Worm (Caenorhabditis elegans) whole organism, L4 larva: ENCODE results near the gene unc-93.

Experiments used
- F10B5.3 ChIP-seq: sonication (generic microtip); optimal IDR thresholded peaks from 2 replicates; lab custom pipeline; 2016; ENCODE audit warnings: mild to moderate bottlenecking, missing genetic modification characterization, missing compliant biosample characterization
- F26F4.8 ChIP-seq: fragments of 200-800 bp; sonication (Bioruptor generic); conservative IDR thresholded peaks from 2 replicates; pipeline ENCODE4 v1.3.6; 2022; ENCODE audit warnings: missing genetic modification characterization, missing compliant biosample characterization
- F37D6.2 ChIP-seq: sonication (generic microtip); optimal IDR thresholded peaks from 2 replicates; lab custom pipeline; 2016; ENCODE audit warnings: mild to moderate bottlenecking, missing genetic modification characterization, missing compliant biosample characterization
- R02D3.7 ChIP-seq: fragments of 150-350 bp; sonication (generic microtip); optimal IDR thresholded peaks from 3 replicates; lab custom pipeline; 2014; ENCODE audit warnings: missing biosample characterization, missing genetic modification characterization
- T26A8.4 ChIP-seq: fragments of 200-800 bp; sonication (Bioruptor generic); IDR thresholded peaks from 2 replicates; pipeline ENCODE4 v1.3.6; 2022; ENCODE audit warnings: missing genetic modification characterization, missing compliant biosample characterization
- Y5F2A.4 ChIP-seq: fragments of 200-800 bp; sonication (Bioruptor generic); optimal IDR thresholded peaks from 2 replicates; lab custom pipeline; 2018; ENCODE audit warnings: mild to moderate bottlenecking, missing genetic modification characterization, missing compliant biosample characterization
- Y75B8A.6 ChIP-seq: fragments of 200-800 bp; sonication (Bioruptor generic); IDR thresholded peaks from 2 replicates; pipeline ENCODE4 v1.3.6; 2022; ENCODE audit warnings: missing genetic modification reagents, missing genetic modification characterization, missing compliant biosample characterization
- ZK546.5 ChIP-seq, 2 experiments: sonication (generic microtip); optimal IDR thresholded peaks; 2 replicates each; lab custom pipeline; 2017; ENCODE audit warnings: missing biosample characterization in 2 of 2, missing genetic modification characterization in 2 of 2
- arid-1 ChIP-seq: fragments of 200-800 bp; sonication (Bioruptor generic); conservative IDR thresholded peaks from 2 replicates; pipeline ENCODE4 v1.3.6; 2022; ENCODE audit warnings: missing genetic modification reagents, missing genetic modification characterization, missing compliant biosample characterization
- ceh-20 ChIP-seq: fragments of 200-800 bp; sonication (Bioruptor generic); IDR thresholded peaks from 2 replicates; pipeline ENCODE4 v1.3.6; 2022; ENCODE audit warnings: missing genetic modification reagents, missing genetic modification characterization, missing compliant biosample characterization
- ceh-82 ChIP-seq: sonication (generic microtip); optimal IDR thresholded peaks from 2 replicates; lab custom pipeline; 2017; ENCODE audit warnings: missing biosample characterization, missing genetic modification characterization
- ctbp-1 ChIP-seq: fragments of 200-800 bp; sonication (Bioruptor generic); IDR thresholded peaks from 2 replicates; pipeline ENCODE4 v1.3.6; 2022; ENCODE audit warnings: missing genetic modification reagents, missing genetic modification characterization, missing compliant biosample characterization
- daf-12 ChIP-seq: fragments of 150-350 bp; optimal IDR thresholded peaks from 2 replicates; lab custom pipeline; 2014; ENCODE audit warnings: missing biosample characterization, missing genetic modification reagents, missing genetic modification characterization
- daf-16 ChIP-seq, 3 experiments: sonication (generic microtip); optimal IDR thresholded peaks; 2 replicates each; lab custom pipeline; 2016 to 2017; ENCODE audit warnings: missing genetic modification characterization in 3 of 3, missing genetic modification reagents in 3 of 3, mild to moderate bottlenecking in 2 of 3, missing compliant biosample characterization in 2 of 3, missing biosample characterization in 1 of 3, moderate library complexity in 1 of 3
- daf-19 ChIP-seq: fragments of 200-800 bp; sonication (Bioruptor generic); conservative IDR thresholded peaks from 2 replicates; pipeline ENCODE4 v1.3.6; 2022; ENCODE audit warnings: missing genetic modification characterization, missing compliant biosample characterization
- daf-8 ChIP-seq: fragments of 200-800 bp; sonication (Bioruptor generic); IDR thresholded peaks from 2 replicates; pipeline ENCODE4 v1.3.6; 2022; ENCODE audit warnings: missing genetic modification characterization, missing compliant biosample characterization
- dmd-6 ChIP-seq: fragments of 200-800 bp; sonication (Bioruptor generic); IDR thresholded peaks from 2 replicates; pipeline ENCODE4 v1.3.6; 2022; ENCODE audit warnings: missing genetic modification reagents, missing genetic modification characterization, missing compliant biosample characterization
- duxl-1 ChIP-seq: sonication (generic microtip); optimal IDR thresholded peaks from 2 replicates; lab custom pipeline; 2016; ENCODE audit warnings: mild to moderate bottlenecking, missing genetic modification characterization, moderate library complexity, missing compliant biosample characterization; ENCODE audit not compliant: poor library complexity
- dve-1 ChIP-seq: sonication (generic microtip); optimal IDR thresholded peaks from 2 replicates; lab custom pipeline; 2017; ENCODE audit warnings: antibody characterized with exemption, mild to moderate bottlenecking, missing genetic modification characterization, missing compliant biosample characterization; ENCODE audit not compliant: insufficient read depth
- hif-1 ChIP-seq, 2 experiments: sonication (generic microtip); optimal IDR thresholded peaks; 2 replicates each; lab custom pipeline; 2016 to 2017; ENCODE audit warnings: missing compliant biosample characterization in 2 of 2, missing genetic modification characterization in 2 of 2, missing genetic modification reagents in 2 of 2, missing genotype in 2 of 2, mild to moderate bottlenecking in 1 of 2
- hlh-11 ChIP-seq: fragments of 200-800 bp; sonication (Bioruptor generic); optimal IDR thresholded peaks from 2 replicates; lab custom pipeline; 2018; ENCODE audit warnings: mild to moderate bottlenecking, missing genetic modification characterization, missing compliant biosample characterization
- jun-1 ChIP-seq: fragments of 150-350 bp; optimal IDR thresholded peaks from 2 replicates; lab custom pipeline; 2014; ENCODE audit warnings: missing biosample characterization, missing genetic modification reagents, missing genetic modification characterization
- lin-1 ChIP-seq: fragments of 200-800 bp; sonication (Bioruptor generic); IDR thresholded peaks from 2 replicates; pipeline ENCODE4 v1.3.6; 2022; ENCODE audit warnings: missing genetic modification reagents, missing genetic modification characterization, missing compliant biosample characterization
- lin-15B ChIP-seq: fragments of 150-350 bp; sonication (generic microtip); optimal IDR thresholded peaks from 3 replicates; lab custom pipeline; 2014; ENCODE audit warnings: missing biosample characterization, missing genetic modification characterization
- lin-38 ChIP-seq: fragments of 200-800 bp; sonication (Bioruptor generic); IDR thresholded peaks from 2 replicates; pipeline ENCODE4 v1.3.6; 2022; ENCODE audit warnings: missing genetic modification reagents, missing genetic modification characterization, missing compliant biosample characterization
- madf-5 ChIP-seq, 2 experiments: fragments of 200-800 bp; sonication (Bioruptor generic); IDR thresholded peaks; 2 replicates each; pipeline ENCODE4 v1.3.6; 2022; ENCODE audit warnings: missing compliant biosample characterization in 2 of 2, missing genetic modification characterization in 2 of 2
- madf-9 ChIP-seq: fragments of 200-800 bp; sonication (Bioruptor generic); conservative IDR thresholded peaks from 2 replicates; pipeline ENCODE4 v1.3.6; 2022; ENCODE audit warnings: missing genetic modification reagents, missing genetic modification characterization, missing compliant biosample characterization
- mep-1 ChIP-seq: fragments of 150-350 bp; sonication (generic microtip); optimal IDR thresholded peaks from 3 replicates; lab custom pipeline; 2014; ENCODE audit warnings: missing biosample characterization, missing genetic modification characterization
- mxl-2 ChIP-seq: fragments of 200-800 bp; sonication (Bioruptor generic); conservative IDR thresholded peaks from 2 replicates; pipeline ENCODE4 v1.3.6; 2022; ENCODE audit warnings: missing genetic modification reagents, missing genetic modification characterization, missing compliant biosample characterization
- nhr-237 ChIP-seq: sonication (generic microtip); optimal IDR thresholded peaks from 2 replicates; lab custom pipeline; 2017; ENCODE audit warnings: missing biosample characterization, missing genetic modification characterization
- nhr-25 ChIP-seq: sonication (generic microtip); optimal IDR thresholded peaks from 2 replicates; lab custom pipeline; 2017; ENCODE audit warnings: missing genetic modification characterization, mild to moderate bottlenecking, missing compliant biosample characterization, antibody characterized with exemption, moderate library complexity, borderline replicate concordance; ENCODE audit not compliant: insufficient read depth
- nhr-28 ChIP-seq: fragments of 150-350 bp; optimal IDR thresholded peaks from 2 replicates; lab custom pipeline; 2014; ENCODE audit warnings: missing biosample characterization, missing genetic modification characterization
- nhr-48 ChIP-seq: sonication (generic microtip); optimal IDR thresholded peaks from 2 replicates; lab custom pipeline; 2016; ENCODE audit warnings: mild to moderate bottlenecking, missing genetic modification characterization, missing compliant biosample characterization
- nhr-6 ChIP-seq: fragments of 150-350 bp; optimal IDR thresholded peaks from 2 replicates; lab custom pipeline; 2014; ENCODE audit warnings: missing biosample characterization, missing genetic modification characterization
- pqm-1 ChIP-seq: sonication (generic microtip); optimal IDR thresholded peaks from 2 replicates; lab custom pipeline; 2017; ENCODE audit warnings: missing biosample characterization, missing genetic modification characterization
- rbr-2 ChIP-seq: sonication (generic microtip); optimal IDR thresholded peaks from 2 replicates; lab custom pipeline; 2016; ENCODE audit warnings: missing genotype, missing genetic modification characterization, missing compliant biosample characterization
- saeg-2 ChIP-seq: fragments of 200-800 bp; sonication (Bioruptor generic); IDR thresholded peaks from 2 replicates; pipeline ENCODE4 v1.3.6; 2022; ENCODE audit warnings: missing genetic modification reagents, missing genetic modification characterization, missing compliant biosample characterization
- set-16 ChIP-seq: fragments of 200-800 bp; sonication (Bioruptor generic); IDR thresholded peaks from 2 replicates; pipeline ENCODE4 v1.3.6; 2022; ENCODE audit warnings: missing genetic modification reagents, missing genetic modification characterization, missing compliant biosample characterization
- spr-1 ChIP-seq: sonication (generic microtip); optimal IDR thresholded peaks from 2 replicates; lab custom pipeline; 2016; ENCODE audit warnings: mild to moderate bottlenecking, missing genetic modification characterization, missing compliant biosample characterization
- tag-97 ChIP-seq: fragments of 200-800 bp; sonication (Bioruptor generic); IDR thresholded peaks from 2 replicates; pipeline ENCODE4 v1.3.6; 2022; ENCODE audit warnings: missing genetic modification characterization, missing compliant biosample characterization
- tra-1 ChIP-seq: fragments of 200-800 bp; sonication (Bioruptor generic); IDR thresholded peaks from 2 replicates; pipeline ENCODE4 v1.3.6; 2022; ENCODE audit warnings: missing genetic modification reagents, missing genetic modification characterization, missing compliant biosample characterization
- unc-39 ChIP-seq: sonication (generic microtip); optimal IDR thresholded peaks from 2 replicates; lab custom pipeline; 2017; ENCODE audit warnings: missing biosample characterization, missing genetic modification characterization
- vab-7 ChIP-seq: fragments of 200-800 bp; sonication (Bioruptor generic); IDR thresholded peaks from 2 replicates; pipeline ENCODE4 v1.3.6; 2022; ENCODE audit warnings: missing genetic modification reagents, missing genetic modification characterization, missing compliant biosample characterization
- zag-1 ChIP-seq: fragments of 150-350 bp; optimal IDR thresholded peaks from 2 replicates; lab custom pipeline; 2014; ENCODE audit warnings: missing biosample characterization, missing genetic modification characterization
- zfp-2 ChIP-seq: sonication (generic microtip); optimal IDR thresholded peaks from 2 replicates; lab custom pipeline; 2016; ENCODE audit warnings: mild to moderate bottlenecking, missing genetic modification characterization, missing compliant biosample characterization
- zip-11 ChIP-seq: fragments of 200-800 bp; sonication (Bioruptor generic); IDR thresholded peaks from 2 replicates; pipeline ENCODE4 v1.3.6; 2022; ENCODE audit warnings: missing genetic modification characterization, missing compliant biosample characterization
- ztf-11 ChIP-seq: fragments of 150-350 bp; optimal IDR thresholded peaks from 2 replicates; lab custom pipeline; 2014; ENCODE audit warnings: missing biosample characterization, missing genetic modification characterization

The unc-93 gene

DNA sequence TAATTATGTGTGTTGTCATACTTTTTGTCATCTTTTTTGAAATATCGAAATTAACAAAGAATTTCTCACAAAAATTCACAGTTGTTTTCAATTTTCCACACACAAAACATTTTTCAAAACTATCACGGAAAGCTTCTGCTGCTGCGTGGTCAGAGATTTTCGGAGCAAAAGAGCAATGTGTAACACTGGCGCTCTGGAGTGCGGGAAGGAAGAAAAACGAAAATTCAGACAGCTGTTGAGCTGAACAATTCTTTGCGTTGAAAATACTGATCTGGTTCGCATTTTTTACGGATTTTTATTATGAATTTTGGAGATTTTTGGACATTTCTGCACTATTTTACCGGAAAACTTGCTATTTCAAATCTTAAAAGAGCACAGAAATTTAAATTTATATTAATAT, 573 bp upstream of the unc-93 start:
- TF ChIP-seq unc-39 (tag; lab: Kevin White, UChicago), result no peak
- TF ChIP-seq hif-1 (tag; optimal IDR thresholded peaks at IDR 0.05; lab: Kevin White, UChicago), result no peak
- TF ChIP-seq lin-15B (tag; lab: Kevin White, UChicago), result no peak
- TF ChIP-seq mxl-2, result no peak
- no peak for TF ChIP-seq ceh-20
- TF ChIP-seq nhr-25 (tag; lab: Kevin White, UChicago), result no peak
- no peak for TF ChIP-seq saeg-2 (GFP tag; lab: Robert Waterston, UW)
- no peak for TF ChIP-seq lin-38 (GFP tag; lab: Robert Waterston, UW)
- TF ChIP-seq set-16 (GFP tag; lab: Robert Waterston, UW), result no peak
- no peak for TF ChIP-seq nhr-48 (tag; lab: Kevin White, UChicago)
- TF ChIP-seq, all 104 proteins: peak for 0

ce11 chrIII:3649305-3649704, 5.1 kb downstream of the unc-93 start:
- peak; percentile 24 for TF ChIP-seq dve-1
- no peak for TF ChIP-seq hif-1 (tag; optimal IDR thresholded peaks at IDR 0.05; lab: Kevin White, UChicago)
- TF ChIP-seq dmd-6 (GFP tag; lab: Robert Waterston, UW), result peak; percentile 74
- no peak for TF ChIP-seq tra-1 (GFP tag; lab: Robert Waterston, UW)
- TF ChIP-seq rbr-2 (tag; lab: Kevin White, UChicago), result no peak
- TF ChIP-seq arid-1 (GFP tag; lab: Robert Waterston, UW), result no peak
- TF ChIP-seq T26A8.4 (GFP tag; lab: Robert Waterston, UW), result no peak
- TF ChIP-seq ceh-82, result no peak
- peak; percentile 88 for TF ChIP-seq pqm-1 (tag; lab: Kevin White, UChicago)
- TF ChIP-seq Y5F2A.4, result no peak
- no peak for TF ChIP-seq vab-7 (GFP tag; lab: Robert Waterston, UW)
- no peak for TF ChIP-seq lin-38 (GFP tag; lab: Robert Waterston, UW)
- no peak for TF ChIP-seq nhr-237 (tag; lab: Kevin White, UChicago)
- TF ChIP-seq hlh-11 (tag; lab: Kevin White, UChicago), result no peak
- TF ChIP-seq nhr-28 (tag; lab: Kevin White, UChicago), result peak; percentile 60
- TF ChIP-seq F10B5.3 (tag; lab: Kevin White, UChicago), result no peak

DNA sequence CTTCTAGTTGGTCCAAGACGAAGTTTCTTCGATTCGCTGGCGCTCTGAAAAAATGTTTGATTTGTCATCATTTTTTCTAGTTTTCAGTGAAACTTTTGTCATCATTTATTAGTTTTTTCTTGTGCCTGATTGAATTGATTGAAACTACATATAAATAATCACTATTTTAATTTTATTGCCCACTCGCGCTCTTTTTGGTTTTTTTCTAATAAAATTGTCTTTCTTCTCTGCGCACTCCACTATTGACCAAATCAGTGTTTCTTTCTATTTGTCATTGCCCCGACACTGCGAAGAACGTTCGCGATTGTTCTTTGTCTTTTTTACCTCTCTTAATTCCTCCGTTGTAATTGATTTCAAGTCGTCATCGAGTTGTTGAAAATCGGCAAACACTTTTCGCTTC, 6.1 kb downstream of the unc-93 start:
- TF ChIP-seq duxl-1 (tag; lab: Kevin White, UChicago) (no peak), nhr-25 (tag; lab: Kevin White, UChicago) (no peak), spr-1 (no peak), mep-1 (tag; lab: Kevin White, UChicago) (peak; percentile 45), madf-5 (GFP tag; IDR thresholded peaks at IDR 0.05; lab: Robert Waterston, UW) (no peak), nhr-48 (tag; lab: Kevin White, UChicago) (no peak), zag-1 (tag; lab: Kevin White, UChicago) (no peak), zfp-2 (tag; lab: Kevin White, UChicago) (no peak), F26F4.8 (GFP tag; lab: Robert Waterston, UW) (no peak), daf-12 (tag; lab: Kevin White, UChicago) (no peak), zip-11 (GFP tag; lab: Robert Waterston, UW) (no peak), daf-16 (GFP tag; optimal IDR thresholded peaks at IDR 0.05; lab: Kevin White, UChicago) (no peak), daf-16 (tag; optimal IDR thresholded peaks at IDR 0.05; lab: Kevin White, UChicago) (peak; percentile 70), ctbp-1 (no peak), jun-1 (tag; lab: Kevin White, UChicago) (no peak), Y75B8A.6 (GFP tag; lab: Robert Waterston, UW) (no peak), F37D6.2 (tag; lab: Kevin White, UChicago) (no peak), nhr-28 (tag; lab: Kevin White, UChicago) (peak; percentile 73), madf-9 (no peak), ztf-11 (tag; lab: Kevin White, UChicago) (no peak), daf-8 (no peak), ZK546.5 (tag; optimal IDR thresholded peaks at IDR 0.05; lab: Kevin White, UChicago) (no peak), daf-19 (GFP tag; lab: Robert Waterston, UW) (no peak), nhr-6 (no peak), lin-1 (GFP tag; lab: Robert Waterston, UW) (no peak), tag-97 (GFP tag; lab: Robert Waterston, UW) (no peak), dve-1 (peak; percentile 64), R02D3.7 (tag; lab: Kevin White, UChicago) (no peak), Y5F2A.4 (no peak), pqm-1 (tag; lab: Kevin White, UChicago) (peak; percentile 35), unc-39 (tag; lab: Kevin White, UChicago) (no peak), lin-38 (GFP tag; lab: Robert Waterston, UW) (0 out of 2 replicates have a peak, but pooled peaks have one; percentile 2)
